Fruit fly (Drosophila melanogaster): ENCODE results near the gene Spag1.

The Spag1 gene

DNA sequence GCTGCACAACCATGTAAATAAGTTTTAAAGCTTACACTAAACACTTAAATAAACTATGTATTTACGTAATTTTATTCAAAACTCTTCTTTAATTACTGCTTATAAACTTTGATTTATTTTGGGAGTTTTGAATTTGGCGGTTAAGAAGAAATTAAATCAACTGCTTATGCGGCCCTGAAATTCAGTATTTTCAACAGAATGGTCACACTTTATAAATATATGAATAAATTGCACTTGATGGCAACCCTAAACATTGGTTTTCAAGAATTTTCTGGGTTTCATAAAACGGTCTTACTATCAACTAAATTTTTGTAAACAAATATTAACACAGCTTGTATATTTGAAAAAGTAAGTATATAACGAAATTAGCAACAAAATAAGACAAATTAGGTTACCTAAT lies 2.4 kb upstream of the Spag1 start, which contains the start of gene CG14252 (continued):
- TF ChIP-seq CG11456 (GFP tag; IDR thresholded peaks at IDR 0.05): no peak
- TF ChIP-seq tin (GFP tag; optimal IDR thresholded peaks at IDR 0.05): peak; percentile 8
- peak; percentile 45 for TF ChIP-seq phol (tag; optimal IDR thresholded peaks at IDR 0.05)
- TF ChIP-seq tap (tag; optimal IDR thresholded peaks at IDR 0.05): peak; percentile 1
- no peak for TF ChIP-seq Neu2 (GFP tag; optimal IDR thresholded peaks at IDR 0.05; ENCODE audit: borderline replicate concordance)
- TF ChIP-seq CG15514 (GFP tag; optimal IDR thresholded peaks at IDR 0.05): peak; percentile 74
- TF ChIP-seq CG6175 (GFP tag; IDR thresholded peaks at IDR 0.05): no peak
- no peak for TF ChIP-seq CG12236 (GFP tag; optimal IDR thresholded peaks at IDR 0.05)
- no peak for TF ChIP-seq corto (GFP tag; optimal IDR thresholded peaks at IDR 0.05)
- TF ChIP-seq CG9817 (tag; optimal IDR thresholded peaks at IDR 0.05): no peak
- TF ChIP-seq nom (GFP tag; optimal IDR thresholded peaks at IDR 0.05): no peak
- peak; percentile 36 for TF ChIP-seq Bdp1 (GFP tag; optimal IDR thresholded peaks at IDR 0.05)
- no peak for TF ChIP-seq pita (GFP tag; optimal IDR thresholded peaks at IDR 0.05)
- TF ChIP-seq zen2 (GFP tag; IDR thresholded peaks at IDR 0.05; ENCODE audit: partially characterized antibody): no peak
- TF ChIP-seq Fer3 (tag; optimal IDR thresholded peaks at IDR 0.05): no peak
- TF ChIP-seq CG12219 (GFP tag; optimal IDR thresholded peaks at IDR 0.05): no peak
- peak; percentile 5 for TF ChIP-seq CG4424 (GFP tag; optimal IDR thresholded peaks at IDR 0.05)
- TF ChIP-seq CG14014 (GFP tag; IDR thresholded peaks at IDR 0.05): no peak
- TF ChIP-seq hb (GFP tag; IDR thresholded peaks at IDR 0.05; ENCODE audit: partially characterized antibody): no peak
- no peak for TF ChIP-seq ems (GFP tag; optimal IDR thresholded peaks at IDR 0.05)
- peak; percentile 48 for TF ChIP-seq CG2116 (GFP tag; optimal IDR thresholded peaks at IDR 0.05)
- no peak for TF ChIP-seq Rx (GFP tag; IDR thresholded peaks at IDR 0.05)
- no peak for TF ChIP-seq CG14667 (GFP tag; IDR thresholded peaks at IDR 0.05)
- no peak for TF ChIP-seq Usf (GFP tag; optimal IDR thresholded peaks at IDR 0.05)
- no peak for TF ChIP-seq prd (optimal IDR thresholded peaks at IDR 0.05)
- no peak for TF ChIP-seq prd (GFP tag; IDR thresholded peaks at IDR 0.05)
- peak; percentile 97 for TF ChIP-seq pzg (GFP tag; optimal IDR thresholded peaks at IDR 0.05)
- TF ChIP-seq her (GFP tag; optimal IDR thresholded peaks at IDR 0.05): no peak
- peak; percentile 21 for TF ChIP-seq CG18262 (tag; optimal IDR thresholded peaks at IDR 0.05)
- no peak for TF ChIP-seq kni (GFP tag; optimal IDR thresholded peaks at IDR 0.05)
- TF ChIP-seq Mrtf (GFP tag; IDR thresholded peaks at IDR 0.05): no peak
- TF ChIP-seq row (GFP tag; IDR thresholded peaks at IDR 0.05): peak; percentile 37; the same call in 1 of the 3 replicates
- TF ChIP-seq sob (GFP tag; IDR thresholded peaks at IDR 0.05): peak; percentile 18; the same call in 1 of the 2 replicates
- no peak for TF ChIP-seq Awh (GFP tag; IDR thresholded peaks at IDR 0.05)
- TF ChIP-seq Ets65A (GFP tag): no peak
- no peak for TF ChIP-seq CG11247 (GFP tag; IDR thresholded peaks at IDR 0.05)
- peak; percentile 43 for TF ChIP-seq Fer1 (GFP tag; optimal IDR thresholded peaks at IDR 0.05)
- TF ChIP-seq Dll (GFP tag; IDR thresholded peaks at IDR 0.05; ENCODE audit: partially characterized antibody): no peak
- no peak for TF ChIP-seq CG10462 (GFP tag; optimal IDR thresholded peaks at IDR 0.05)
- TF ChIP-seq Optix (GFP tag; IDR thresholded peaks at IDR 0.05): no peak
- TF ChIP-seq Sox100B (GFP tag; optimal IDR thresholded peaks at IDR 0.05): no peak
- peak; percentile 61 for TF ChIP-seq CG15601 (tag; optimal IDR thresholded peaks at IDR 0.05)
- TF ChIP-seq trem (tag; optimal IDR thresholded peaks at IDR 0.05): peak; percentile 72
- no peak for TF ChIP-seq br (optimal IDR thresholded peaks at IDR 0.05)
- TF ChIP-seq gfzf (GFP tag; optimal IDR thresholded peaks at IDR 0.05): peak; percentile 97
- no peak for TF ChIP-seq inv (GFP tag; IDR thresholded peaks at IDR 0.05; ENCODE audit: partially characterized antibody)
- no peak for TF ChIP-seq Adf1 (GFP tag; IDR thresholded peaks at IDR 0.05)
- no peak for TF ChIP-seq HHEX (GFP tag; optimal IDR thresholded peaks at IDR 0.05)
- no peak for TF ChIP-seq HmgD (GFP tag; optimal IDR thresholded peaks at IDR 0.05)
- TF ChIP-seq dimm (GFP tag; IDR thresholded peaks at IDR 0.05): no peak
- TF ChIP-seq twi (tag; optimal IDR thresholded peaks at IDR 0.05): no peak
- TF ChIP-seq emc (GFP tag; optimal IDR thresholded peaks at IDR 0.05): no peak
